Worm (Caenorhabditis elegans): ENCODE measurements around the gene nhr-35.

- TF ChIP-seq lin-13 (GFP tag; optimal IDR thresholded peaks at IDR 0.05) (no peak), nhr-11 (tag; optimal IDR thresholded peaks at IDR 0.05) (no peak), fos-1 (tag; optimal IDR thresholded peaks at IDR 0.05) (no peak), lin-35 (GFP tag; optimal IDR thresholded peaks at IDR 0.05) (no peak), lin-39 (tag; optimal IDR thresholded peaks at IDR 0.05) (no peak), nhr-90 (tag; optimal IDR thresholded peaks at IDR 0.05; ENCODE audit: poor library complexity) (peak; percentile 30), lsy-2 (tag; optimal IDR thresholded peaks at IDR 0.05) (peak in 1 of 2 experiments; percentile 1), egl-27 (tag; optimal IDR thresholded peaks at IDR 0.05) (no peak), zag-1 (tag; optimal IDR thresholded peaks at IDR 0.05) (no peak), snu-23 (GFP tag; optimal IDR thresholded peaks at IDR 0.05) (peak; percentile 38)
These were observed 10.4 kb upstream of the nhr-35 start, which contains the start of gene C07A12.7 for ce11 chrX:4521837-4522816.
